Fruit fly (Drosophila melanogaster) whole organism, embryonic: Measurements from ENCODE around the gene Unc-115a.

Experiments used
- Ada2b ChIP-seq: fragments of 200-800 bp; sonication (Bioruptor generic); IDR thresholded peaks from 2 replicates; pipeline ENCODE4 v1.3.6; 2022; ENCODE audit warnings: missing biosample characterization, missing genetic modification characterization
- C15 ChIP-seq: fragments of 200-800 bp; sonication (Bioruptor generic); IDR thresholded peaks from 3 replicates; pipeline ENCODE4 v1.3.6; 2022; ENCODE audit warnings: missing biosample characterization, missing genetic modification characterization
- CG10543 ChIP-seq: fragments of 200-800 bp; sonication (Bioruptor generic); optimal IDR thresholded peaks from 3 replicates; lab custom pipeline; 2017; ENCODE audit warnings: missing biosample characterization, mild to moderate bottlenecking, missing genetic modification characterization, moderate library complexity
- CG11093 ChIP-seq: fragments of 200-800 bp; sonication (Bioruptor generic); IDR thresholded peaks from 3 replicates; pipeline ENCODE4 v1.3.6; 2022; ENCODE audit warnings: missing biosample characterization, missing genetic modification characterization
- CG11398 ChIP-seq: fragments of 200-800 bp; sonication (Bioruptor generic); optimal IDR thresholded peaks from 2 replicates; lab custom pipeline; 2016; ENCODE audit warnings: missing biosample characterization, missing genetic modification characterization
- CG12236 ChIP-seq: fragments of 200-800 bp; sonication (Bioruptor generic); optimal IDR thresholded peaks from 2 replicates; lab custom pipeline; 2016; ENCODE audit warnings: missing biosample characterization, missing genetic modification characterization
- CG13775 ChIP-seq: fragments of 200-800 bp; sonication (Bioruptor generic); optimal IDR thresholded peaks from 3 replicates; lab custom pipeline; 2017; ENCODE audit warnings: missing biosample characterization, mild to moderate bottlenecking, missing genetic modification characterization
- CG13894 ChIP-seq: fragments of 200-800 bp; sonication (Bioruptor generic); optimal IDR thresholded peaks from 3 replicates; lab custom pipeline; 2018; ENCODE audit warnings: missing biosample characterization, mild to moderate bottlenecking, missing genetic modification characterization, moderate library complexity
- CG1603 ChIP-seq: fragments of 200-800 bp; sonication (Bioruptor generic); optimal IDR thresholded peaks from 2 replicates; lab custom pipeline; 2019; ENCODE audit warnings: missing biosample characterization, mild to moderate bottlenecking, missing genetic modification characterization, moderate library complexity
- CG16815 ChIP-seq: fragments of 200-800 bp; sonication (Bioruptor generic); optimal IDR thresholded peaks from 3 replicates; lab custom pipeline; 2017; ENCODE audit warnings: missing biosample characterization, mild to moderate bottlenecking, missing genetic modification characterization
- CG17361 ChIP-seq: fragments of 200-800 bp; sonication (Bioruptor generic); IDR thresholded peaks from 3 replicates; pipeline ENCODE4 v1.3.6; 2022; ENCODE audit warnings: missing biosample characterization, missing genetic modification characterization
- CG17385 ChIP-seq: fragments of 200-800 bp; sonication (Bioruptor generic); optimal IDR thresholded peaks from 3 replicates; lab custom pipeline; 2018; ENCODE audit warnings: missing biosample characterization, mild to moderate bottlenecking, missing genetic modification characterization
- CG17829 ChIP-seq: fragments of 200-800 bp; optimal IDR thresholded peaks from 2 replicates; lab custom pipeline; 2019; ENCODE audit warnings: missing biosample characterization, mild to moderate bottlenecking, missing genetic modification characterization, moderate library complexity
- CG2116 ChIP-seq: fragments of 200-800 bp; sonication (Bioruptor generic); optimal IDR thresholded peaks from 3 replicates; lab custom pipeline; 2018; ENCODE audit warnings: missing biosample characterization, mild to moderate bottlenecking, missing genetic modification characterization
- CG2120 ChIP-seq: fragments of 200-800 bp; sonication (Bioruptor generic); optimal IDR thresholded peaks from 3 replicates; lab custom pipeline; 2016; ENCODE audit warnings: missing biosample characterization, missing genetic modification characterization
- CG2875 ChIP-seq: fragments of 200-800 bp; sonication (Bioruptor generic); optimal IDR thresholded peaks from 2 replicates; lab custom pipeline; 2017; ENCODE audit warnings: missing biosample characterization, mild to moderate bottlenecking, missing genetic modification characterization, missing genetic modification reagents
- CG3065 ChIP-seq: fragments of 200-800 bp; sonication (Bioruptor generic); optimal IDR thresholded peaks from 2 replicates; lab custom pipeline; 2016; ENCODE audit warnings: missing biosample characterization, missing genetic modification characterization
- CG4360 ChIP-seq: fragments of 200-800 bp; sonication (Bioruptor generic); IDR thresholded peaks from 2 replicates; pipeline ENCODE4 v1.3.6; 2022; ENCODE audit warnings: missing biosample characterization, missing genetic modification characterization
- CG4707 ChIP-seq: fragments of 200-800 bp; sonication (Bioruptor generic); optimal IDR thresholded peaks from 2 replicates; lab custom pipeline; 2018; ENCODE audit warnings: missing biosample characterization, mild to moderate bottlenecking, missing genetic modification characterization, moderate library complexity
- CG7556 ChIP-seq: fragments of 200-800 bp; sonication (Bioruptor generic); optimal IDR thresholded peaks from 2 replicates; lab custom pipeline; 2017; ENCODE audit warnings: missing biosample characterization, mild to moderate bottlenecking, missing genetic modification characterization
- CG8478 ChIP-seq: fragments of >200 bp; optimal IDR thresholded peaks from 2 replicates; lab custom pipeline; 2018
- CG9727 ChIP-seq: fragments of 200-800 bp; sonication (Bioruptor generic); optimal IDR thresholded peaks from 3 replicates; lab custom pipeline; 2017; ENCODE audit warnings: missing biosample characterization, mild to moderate bottlenecking, missing genetic modification characterization
- Dll ChIP-seq: fragments of 200-800 bp; sonication (Bioruptor generic); IDR thresholded peaks from 4 replicates; pipeline ENCODE4 v1.3.6; 2022; ENCODE audit warnings: missing biosample characterization, missing genetic modification characterization; ENCODE audit not compliant: partially characterized antibody
- Ets97D ChIP-seq: fragments of 200-800 bp; sonication (Bioruptor generic); optimal IDR thresholded peaks from 3 replicates; lab custom pipeline; 2016; ENCODE audit warnings: missing biosample characterization, missing genetic modification characterization
- Hmr ChIP-seq: fragments of 200-800 bp; sonication (Bioruptor generic); optimal IDR thresholded peaks from 3 replicates; lab custom pipeline; 2017; ENCODE audit warnings: mild to moderate bottlenecking, missing biosample characterization, missing genetic modification reagents, missing genetic modification characterization
- Hr39 ChIP-seq: fragments of >200 bp; optimal IDR thresholded peaks from 2 replicates; lab custom pipeline; 2017
- Hr51 ChIP-seq, 2 experiments: fragments of 200-800 bp; sonication (Bioruptor generic); optimal IDR thresholded peaks; 2 replicates in 1 of 2; 3 replicates in 1 of 2; lab custom pipeline; 2016 to 2018; ENCODE audit warnings: missing biosample characterization in 2 of 2, missing genetic modification characterization in 2 of 2, mild to moderate bottlenecking in 1 of 2, moderate library complexity in 1 of 2
- Hsf ChIP-seq: fragments of 200-800 bp; sonication (Bioruptor generic); optimal IDR thresholded peaks from 3 replicates; lab custom pipeline; 2016; ENCODE audit warnings: missing biosample characterization, missing genetic modification characterization
- MTF-1 ChIP-seq: fragments of 200-800 bp; sonication (Bioruptor generic); optimal IDR thresholded peaks from 2 replicates; lab custom pipeline; 2018; ENCODE audit warnings: missing biosample characterization, mild to moderate bottlenecking, missing genetic modification characterization, borderline replicate concordance
- Mad ChIP-seq: fragments of 200-800 bp; sonication (Bioruptor generic); optimal IDR thresholded peaks from 2 replicates; lab custom pipeline; 2016; ENCODE audit warnings: missing biosample characterization, missing genetic modification characterization
- Med ChIP-seq: fragments of 200-800 bp; sonication (Bioruptor generic); peaks from one replicate; lab custom pipeline; 2016; ENCODE audit warnings: missing biosample characterization, missing genetic modification characterization, mild to moderate bottlenecking, inconsistent platforms, moderate library complexity
- Mrtf ChIP-seq: fragments of 200-800 bp; sonication (Bioruptor generic); IDR thresholded peaks from 3 replicates; pipeline ENCODE4 v1.3.6; 2022; ENCODE audit warnings: missing biosample characterization, missing genetic modification characterization
- NK7.1 ChIP-seq: fragments of 200-800 bp; sonication (Bioruptor generic); optimal IDR thresholded peaks from 3 replicates; lab custom pipeline; 2016; ENCODE audit warnings: missing biosample characterization, missing genetic modification characterization
- Nf-YA ChIP-seq: fragments of 200-800 bp; sonication (Bioruptor generic); IDR thresholded peaks from 2 replicates; pipeline ENCODE4 v1.3.6; 2022; ENCODE audit warnings: missing biosample characterization, missing genetic modification characterization
- Stat92E ChIP-seq, 3 experiments: fragments of >200 bp in 2 of 3; fragments of 200-800 bp in 1 of 3; sonication (Bioruptor generic) in 1 of 3; optimal IDR thresholded peaks; 2 replicates each; lab custom pipeline; 2017 to 2019; ENCODE audit warnings: missing biosample characterization in 3 of 3, missing genetic modification characterization in 3 of 3, mild to moderate bottlenecking in 1 of 3, moderate library complexity in 1 of 3
- ac ChIP-seq: fragments of 200-800 bp; sonication (Bioruptor generic); optimal IDR thresholded peaks from 3 replicates; lab custom pipeline; 2017; ENCODE audit warnings: missing biosample characterization, mild to moderate bottlenecking, missing genetic modification characterization
- croc ChIP-seq: fragments of 200-800 bp; sonication (Bioruptor generic); conservative IDR thresholded peaks from 3 replicates; pipeline ENCODE4 v1.3.6; 2022; ENCODE audit warnings: missing biosample characterization, missing genetic modification characterization
- cwo ChIP-seq: fragments of 200-800 bp; sonication (Bioruptor generic); optimal IDR thresholded peaks from 3 replicates; lab custom pipeline; 2017; ENCODE audit warnings: missing biosample characterization, missing genetic modification characterization, mild to moderate bottlenecking, moderate library complexity, missing genetic modification reagents
- da ChIP-seq: fragments of 200-800 bp; sonication (Bioruptor generic); optimal IDR thresholded peaks from 2 replicates; lab custom pipeline; 2016; ENCODE audit warnings: missing biosample characterization, missing genetic modification characterization
- dati ChIP-seq: fragments of 200-800 bp; sonication (Bioruptor generic); IDR thresholded peaks from 2 replicates; pipeline ENCODE4 v1.3.6; 2022; ENCODE audit warnings: missing biosample characterization, missing genetic modification characterization
- fu2 ChIP-seq: fragments of 200-800 bp; sonication (Bioruptor generic); optimal IDR thresholded peaks from 2 replicates; lab custom pipeline; 2016; ENCODE audit warnings: missing biosample characterization, missing genetic modification characterization
- grn ChIP-seq: fragments of 200-800 bp; sonication (Bioruptor generic); optimal IDR thresholded peaks from 3 replicates; lab custom pipeline; 2017; ENCODE audit warnings: missing biosample characterization, missing genetic modification characterization
- insv ChIP-seq, 2 experiments: fragments of 200-800 bp; sonication (Bioruptor generic); optimal IDR thresholded peaks; 3 replicates each; lab custom pipeline; 2016 to 2018; ENCODE audit warnings: missing biosample characterization in 2 of 2, missing genetic modification characterization in 2 of 2
- kni ChIP-seq: fragments of 200-800 bp; sonication (Bioruptor generic); optimal IDR thresholded peaks from 3 replicates; lab custom pipeline; 2017; ENCODE audit warnings: mild to moderate bottlenecking, missing biosample characterization, missing genetic modification reagents, missing genetic modification characterization
- lmd ChIP-seq: fragments of 200-800 bp; sonication (Bioruptor generic); IDR thresholded peaks from 2 replicates; pipeline ENCODE4 v1.3.6; 2022; ENCODE audit warnings: missing biosample characterization, missing genetic modification characterization
- mirr ChIP-seq: fragments of 200-800 bp; sonication (Bioruptor generic); optimal IDR thresholded peaks from 3 replicates; lab custom pipeline; 2018; ENCODE audit warnings: missing biosample characterization, mild to moderate bottlenecking, missing genetic modification characterization
- oc ChIP-seq: fragments of 200-800 bp; sonication (Bioruptor generic); optimal IDR thresholded peaks from 2 replicates; lab custom pipeline; 2018; ENCODE audit warnings: missing biosample characterization, mild to moderate bottlenecking, missing genetic modification characterization, moderate library complexity
- pb ChIP-seq: fragments of 200-800 bp; sonication (Bioruptor generic); optimal IDR thresholded peaks from 3 replicates; lab custom pipeline; 2016; ENCODE audit warnings: missing biosample characterization, missing genetic modification characterization
- prd ChIP-seq, 3 experiments: fragments of >200 bp in 2 of 3; fragments of 200-800 bp in 1 of 3; sonication (Bioruptor generic) in 1 of 3; optimal IDR thresholded peaks in 2 of 3; IDR thresholded peaks in 1 of 3; 2 replicates in 2 of 3; 3 replicates in 1 of 3; pipeline versions ENCODE4 v1.3.6 to Lab custom; 2017 to 2022; ENCODE audit warnings: missing biosample characterization in 1 of 3, missing genetic modification characterization in 1 of 3
- zfh1 ChIP-seq: fragments of 200-800 bp; sonication (Bioruptor generic); IDR thresholded peaks from 3 replicates; pipeline ENCODE4 v1.3.6; 2022; ENCODE audit warnings: missing biosample characterization, missing genetic modification characterization

Unc-115a gene

dm6 chr3R:9704183-9705007 lies 822 bp downstream of the Unc-115a start (continued):
- TF ChIP-seq CG17829 (tag; lab: Kevin White, UChicago): no peak
- TF ChIP-seq kni: peak; percentile 79
- TF ChIP-seq Nf-YA: no peak
- TF ChIP-seq dati (GFP tag; lab: Robert Waterston, UW): no peak
- TF ChIP-seq zfh1 (GFP tag; lab: Robert Waterston, UW): no peak
- no peak for TF ChIP-seq ac
- TF ChIP-seq fu2 (GFP tag; lab: Kevin White, UChicago): no peak
- no peak for TF ChIP-seq insv (GFP tag; optimal IDR thresholded peaks at IDR 0.05; lab: Kevin White, UChicago)
- TF ChIP-seq CG11093 (GFP tag; lab: Robert Waterston, UW): no peak
- TF ChIP-seq CG10543 (GFP tag; lab: Kevin White, UChicago): peak; percentile 82
- no peak for TF ChIP-seq CG2116 (GFP tag; lab: Kevin White, UChicago)
- no peak for TF ChIP-seq prd (optimal IDR thresholded peaks at IDR 0.05; lab: Kevin White, UChicago)
- no peak for TF ChIP-seq prd (GFP tag; IDR thresholded peaks at IDR 0.05; lab: Robert Waterston, UW)
- TF ChIP-seq Hmr (GFP tag; lab: Kevin White, UChicago): peak; percentile 66
- TF ChIP-seq CG2120 (GFP tag; lab: Kevin White, UChicago): peak; percentile 44
- TF ChIP-seq NK7.1 (GFP tag; lab: Kevin White, UChicago): no peak
- TF ChIP-seq CG11398: no peak
- TF ChIP-seq cwo (GFP tag; lab: Kevin White, UChicago): peak; percentile 73
- no peak for TF ChIP-seq croc (GFP tag; lab: Robert Waterston, UW)
- TF ChIP-seq CG16815: no peak
- TF ChIP-seq CG4707 (GFP tag; lab: Kevin White, UChicago): no peak
- no peak for TF ChIP-seq lmd
- TF ChIP-seq pb (GFP tag; lab: Kevin White, UChicago): no peak
- peak; percentile 90 for TF ChIP-seq mirr (GFP tag; lab: Kevin White, UChicago)
- no peak for TF ChIP-seq Hsf (GFP tag; lab: Kevin White, UChicago)
- TF ChIP-seq CG12236 (GFP tag; lab: Kevin White, UChicago): no peak
- no peak for TF ChIP-seq Hr51 (GFP tag; optimal IDR thresholded peaks at IDR 0.05; lab: Kevin White, UChicago)
- TF ChIP-seq da: no peak
- TF ChIP-seq CG17361 (GFP tag; lab: Robert Waterston, UW): no peak
- TF ChIP-seq CG3065 (GFP tag; lab: Kevin White, UChicago): no peak
- no peak for TF ChIP-seq MTF-1
- peak; percentile 98 for TF ChIP-seq grn
- no peak for TF ChIP-seq Hr39 (lab: Kevin White, UChicago)
- TF ChIP-seq CG2875 (GFP tag; lab: Kevin White, UChicago): no peak
- TF ChIP-seq CG17385: no peak
- peak; percentile 83 for TF ChIP-seq CG13894 (tag; lab: Kevin White, UChicago)
- no peak for TF ChIP-seq CG4360 (GFP tag; lab: Robert Waterston, UW)
- TF ChIP-seq C15 (GFP tag; lab: Robert Waterston, UW): no peak
- TF ChIP-seq CG9727 (GFP tag; lab: Kevin White, UChicago): no peak
- no peak for TF ChIP-seq Ets97D (GFP tag; lab: Kevin White, UChicago)
- TF ChIP-seq Med (GFP tag; lab: Kevin White, UChicago): peak; percentile 59
- TF ChIP-seq Ada2b: no peak
- TF ChIP-seq CG13775 (GFP tag; lab: Kevin White, UChicago): no peak
- TF ChIP-seq Mad (GFP tag; lab: Kevin White, UChicago): no peak
- TF ChIP-seq oc: no peak
- TF ChIP-seq Dll (GFP tag; lab: Robert Waterston, UW): no peak
- no peak for TF ChIP-seq CG1603 (tag; lab: Kevin White, UChicago)
- TF ChIP-seq Mrtf (GFP tag; lab: Robert Waterston, UW): no peak
- TF ChIP-seq CG7556 (GFP tag; lab: Kevin White, UChicago): no peak
- peak; percentile 81 for TF ChIP-seq CG8478 (lab: Kevin White, UChicago)
- no peak for TF ChIP-seq Stat92E (GFP tag; optimal IDR thresholded peaks at IDR 0.05; lab: Kevin White, UChicago)
